Worm (Caenorhabditis elegans) whole organism, midembryonic: ENCODE results near the gene pgl-3.

Experiments used
- T22C8.4 ChIP-seq: fragments of 200-800 bp; sonication (Bioruptor generic); IDR thresholded peaks from 2 replicates; pipeline ENCODE4 v1.3.6; 2022; ENCODE audit warnings: missing genetic modification characterization, missing compliant biosample characterization
- cog-1 ChIP-seq: sonication (generic microtip); optimal IDR thresholded peaks from 2 replicates; lab custom pipeline; 2016; ENCODE audit warnings: missing genetic modification characterization, missing compliant biosample characterization
- flt-1 ChIP-seq: fragments of 200-800 bp; sonication (Bioruptor generic); IDR thresholded peaks from 2 replicates; pipeline ENCODE4 v1.3.6; 2022; ENCODE audit warnings: missing genetic modification characterization, missing compliant biosample characterization
- klf-2 ChIP-seq: fragments of 200-800 bp; sonication (Bioruptor generic); conservative IDR thresholded peaks from 2 replicates; pipeline ENCODE4 v1.3.6; 2022; ENCODE audit warnings: missing genetic modification reagents, missing genetic modification characterization, missing compliant biosample characterization
- med-1 ChIP-seq: sonication (generic microtip); optimal IDR thresholded peaks from 2 replicates; lab custom pipeline; 2017; ENCODE audit warnings: missing genetic modification characterization, mild to moderate bottlenecking, missing compliant biosample characterization, antibody characterized with exemption, missing genetic modification reagents; ENCODE audit not compliant: insufficient read depth
- ref-1 ChIP-seq: fragments of 200-800 bp; sonication (Bioruptor generic); conservative IDR thresholded peaks from 2 replicates; pipeline ENCODE4 v1.3.6; 2022; ENCODE audit warnings: missing genetic modification reagents, missing genetic modification characterization, missing compliant biosample characterization
- ztf-23 ChIP-seq: fragments of 200-800 bp; sonication (Bioruptor generic); IDR thresholded peaks from 2 replicates; pipeline ENCODE4 v1.3.6; 2022; ENCODE audit warnings: missing genetic modification reagents, missing genetic modification characterization, missing compliant biosample characterization

ce11 chrV:4806859-4807258 lies 51.1 kb downstream of the pgl-3 start:
- TF ChIP-seq flt-1 (GFP tag; lab: Robert Waterston, UW) (no peak), med-1 (no peak), klf-2 (GFP tag; lab: Robert Waterston, UW) (no peak), T22C8.4 (GFP tag; lab: Robert Waterston, UW) (no peak), cog-1 (tag; lab: Kevin White, UChicago) (no peak), ztf-23 (GFP tag; lab: Robert Waterston, UW) (no peak), ref-1 (no peak)
